Fruit fly (Drosophila melanogaster): ENCODE data around the gene CG15332.

Gene CG15332

DNA sequence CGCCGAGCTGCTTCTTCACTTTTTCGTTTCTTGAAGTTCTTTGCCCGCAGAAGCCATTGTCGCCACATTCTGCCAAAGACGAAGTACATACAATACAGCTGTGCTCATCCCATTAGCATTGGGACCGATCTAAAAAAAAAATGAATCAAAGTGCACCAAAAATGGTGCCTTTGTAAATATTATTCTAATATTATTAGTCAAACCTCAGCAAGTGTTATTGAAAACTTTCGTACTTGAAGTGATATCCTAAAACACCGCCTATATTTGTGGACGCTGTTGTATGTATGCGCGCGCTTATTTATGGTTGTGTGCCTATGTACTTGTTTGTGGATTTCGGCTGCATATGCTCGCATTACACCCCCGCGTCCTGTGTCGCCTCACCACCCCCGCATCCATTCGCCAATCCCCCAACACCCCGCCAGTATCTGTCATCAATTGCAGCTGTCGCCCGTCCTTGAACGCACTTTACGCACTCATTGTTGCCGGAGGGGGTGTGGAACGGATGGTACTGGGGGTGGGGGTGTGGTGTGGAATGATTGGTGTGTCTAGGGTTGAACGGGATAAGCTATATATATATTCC is 16.7 kb upstream of the CG15332 start (continued):
- TF ChIP-seq pdm3 (GFP tag; optimal IDR thresholded peaks at IDR 0.05) = peak; percentile 90
- TF ChIP-seq Met (GFP tag; optimal IDR thresholded peaks at IDR 0.05) = peak; percentile 90
- TF ChIP-seq CG8119 (GFP tag; IDR thresholded peaks at IDR 0.05) = peak; percentile 90
- TF ChIP-seq CG34406 (GFP tag; optimal IDR thresholded peaks at IDR 0.05) = peak; percentile 87
- TF ChIP-seq Eip75B (GFP tag; optimal IDR thresholded peaks at IDR 0.05) = peak; percentile 87
- peak; percentile 82 for TF ChIP-seq cyc (GFP tag; optimal IDR thresholded peaks at IDR 0.05)
- TF ChIP-seq Sox14 (GFP tag; optimal IDR thresholded peaks at IDR 0.05) = peak; percentile 89
- peak; percentile 82 for TF ChIP-seq Sox15 (GFP tag; optimal IDR thresholded peaks at IDR 0.05)
- TF ChIP-seq Gug (GFP tag; IDR thresholded peaks at IDR 0.05) = peak; percentile 80

DNA sequence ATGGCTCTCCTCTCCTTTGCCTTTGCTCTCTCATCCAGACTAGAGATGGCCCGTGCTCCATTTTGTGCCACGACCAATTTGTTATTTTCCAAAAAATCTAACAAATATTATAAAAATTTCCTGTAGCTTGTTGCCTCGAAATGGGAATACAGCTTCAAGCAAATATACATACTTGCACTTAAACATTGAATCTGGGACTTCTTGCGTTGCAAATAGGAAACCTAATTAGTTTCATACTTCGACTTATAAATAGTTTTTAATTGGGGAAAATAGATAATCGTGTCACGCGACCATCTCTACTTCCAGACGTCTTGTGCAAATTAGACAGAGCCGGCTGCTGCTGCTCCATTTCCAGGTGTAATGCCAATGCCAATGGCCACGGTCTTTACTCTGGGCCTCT is 14.6 kb upstream of the CG15332 start:
- peak; percentile 85 for TF ChIP-seq CG10669 (GFP tag; optimal IDR thresholded peaks at IDR 0.05)
- peak; percentile 83 for TF ChIP-seq achi (GFP tag; optimal IDR thresholded peaks at IDR 0.05)
- TF ChIP-seq CG15336 (GFP tag; IDR thresholded peaks at IDR 0.05) = peak; percentile 79
- TF ChIP-seq CG34406 (GFP tag; optimal IDR thresholded peaks at IDR 0.05) = peak; percentile 70
- TF ChIP-seq vri (GFP tag; optimal IDR thresholded peaks at IDR 0.05) = peak; percentile 71
- TF ChIP-seq CG8632 (GFP tag; optimal IDR thresholded peaks at IDR 0.05) = peak; percentile 80
- peak; percentile 82 for TF ChIP-seq cyc (GFP tag; optimal IDR thresholded peaks at IDR 0.05)
- peak; percentile 80 for TF ChIP-seq Hr4 (GFP tag; optimal IDR thresholded peaks at IDR 0.05)
- TF ChIP-seq Hr39 (GFP tag; optimal IDR thresholded peaks at IDR 0.05) = peak; percentile 82
- TF ChIP-seq Lpt (GFP tag; optimal IDR thresholded peaks at IDR 0.05) = peak; percentile 66
- peak; percentile 63 for TF ChIP-seq CG9139 (GFP tag; optimal IDR thresholded peaks at IDR 0.05)
- TF ChIP-seq CG3032 (tag; optimal IDR thresholded peaks at IDR 0.05) = peak; percentile 87
- TF ChIP-seq Eip93F (GFP tag; optimal IDR thresholded peaks at IDR 0.05) = peak; percentile 17
- peak; percentile 87 for TF ChIP-seq Met (GFP tag; optimal IDR thresholded peaks at IDR 0.05)
- TF ChIP-seq Blimp-1 (GFP tag; optimal IDR thresholded peaks at IDR 0.05) = peak; percentile 22
- TF ChIP-seq CG6854 (GFP tag; optimal IDR thresholded peaks at IDR 0.05) = peak; percentile 16
- TF ChIP-seq pdm3 (GFP tag; optimal IDR thresholded peaks at IDR 0.05) = peak; percentile 89
- TF ChIP-seq topi (GFP tag; optimal IDR thresholded peaks at IDR 0.05) = peak; percentile 90
- peak; percentile 76 for TF ChIP-seq CG7368 (GFP tag; optimal IDR thresholded peaks at IDR 0.05)
- peak; percentile 78 to 80 for TF ChIP-seq salr (GFP tag; optimal IDR thresholded peaks at IDR 0.05)
- peak; percentile 82 for TF ChIP-seq Smox (GFP tag; optimal IDR thresholded peaks at IDR 0.05)
- TF ChIP-seq svp (GFP tag) = peak; percentile 89
- peak; percentile 68 for TF ChIP-seq CG11902 (GFP tag; optimal IDR thresholded peaks at IDR 0.05)
- TF ChIP-seq Eip78C (GFP tag) = peak; percentile 98
- peak; percentile 88 for TF ChIP-seq CG10631 (GFP tag; optimal IDR thresholded peaks at IDR 0.05)
- TF ChIP-seq CG31627 (GFP tag; optimal IDR thresholded peaks at IDR 0.05) = peak; percentile 81
- TF ChIP-seq ss (GFP tag; optimal IDR thresholded peaks at IDR 0.05) = peak; percentile 78 to 80
- TF ChIP-seq CG6163 (GFP tag; IDR thresholded peaks at IDR 0.05) = peak; percentile 71
- peak; percentile 87 for TF ChIP-seq Sox14 (GFP tag; optimal IDR thresholded peaks at IDR 0.05)
- TF ChIP-seq Gug (GFP tag; IDR thresholded peaks at IDR 0.05) = peak; percentile 51; the same call in 1 of the 2 replicates
- TF ChIP-seq fkh (GFP tag; optimal IDR thresholded peaks at IDR 0.05) = no peak
- no peak for TF ChIP-seq Hr38 (GFP tag; optimal IDR thresholded peaks at IDR 0.05)
- TF ChIP-seq CG3919 (GFP tag; optimal IDR thresholded peaks at IDR 0.05) = peak; percentile 81
- peak; percentile 83 for TF ChIP-seq CG4318 (GFP tag; optimal IDR thresholded peaks at IDR 0.05)
- TF ChIP-seq Sox15 (GFP tag; optimal IDR thresholded peaks at IDR 0.05) = peak; percentile 76
- peak; percentile 85 for TF ChIP-seq net (GFP tag; optimal IDR thresholded peaks at IDR 0.05)
- peak; percentile 81 for TF ChIP-seq CG6276 (GFP tag; optimal IDR thresholded peaks at IDR 0.05)
- peak; percentile 67 for TF ChIP-seq eg (GFP tag; IDR thresholded peaks at IDR 0.05)
- peak; percentile 51 for TF ChIP-seq CG16779 (tag; optimal IDR thresholded peaks at IDR 0.05)
- peak; percentile 67 for TF ChIP-seq Ets21C (GFP tag; optimal IDR thresholded peaks at IDR 0.05)
- peak; percentile 78 for TF ChIP-seq CG1621 (tag; optimal IDR thresholded peaks at IDR 0.05)
- TF ChIP-seq CG6808 (GFP tag; optimal IDR thresholded peaks at IDR 0.05) = peak; percentile 87
- peak; percentile 77 for TF ChIP-seq dac (GFP tag; optimal IDR thresholded peaks at IDR 0.05)
- TF ChIP-seq lz (GFP tag; optimal IDR thresholded peaks at IDR 0.05) = peak; percentile 84
- peak; percentile 88 for TF ChIP-seq OdsH (GFP tag; optimal IDR thresholded peaks at IDR 0.05)
- TF ChIP-seq CG32006 (GFP tag; optimal IDR thresholded peaks at IDR 0.05) = peak; percentile 91

All from whole organism, prepupa.